Worm (Caenorhabditis elegans) whole organism, L1 larva: ENCODE results near the gene F26F4.8.
A peak's percentile ranks its signal among the peaks of the same experiment; 100 is the strongest.

Source experiments
- C04F5.9 ChIP-seq: sonication (generic microtip); optimal IDR thresholded peaks from 2 replicates; lab custom pipeline; 2016; ENCODE audit warnings: missing genetic modification characterization, missing compliant biosample characterization
- C34B4.2 ChIP-seq: sonication (generic microtip); optimal IDR thresholded peaks from 2 replicates; lab custom pipeline; 2017; ENCODE audit warnings: mild to moderate bottlenecking, missing genetic modification characterization, missing compliant biosample characterization
- aha-1 ChIP-seq: fragments of 150-350 bp; optimal IDR thresholded peaks from 2 replicates; lab custom pipeline; 2014; ENCODE audit warnings: missing biosample characterization, missing genetic modification characterization
- alr-1 ChIP-seq: fragments of 200-800 bp; sonication (Bioruptor generic); optimal IDR thresholded peaks from 2 replicates; lab custom pipeline; 2018; ENCODE audit warnings: borderline replicate concordance, mild to moderate bottlenecking, missing genetic modification characterization, missing compliant biosample characterization
- ama-1 ChIP-seq: fragments of 150-350 bp; optimal IDR thresholded peaks from 2 replicates; lab custom pipeline; 2014
- ceh-63 ChIP-seq: fragments of 200-800 bp; sonication (Bioruptor generic); optimal IDR thresholded peaks from 2 replicates; lab custom pipeline; 2018; ENCODE audit warnings: mild to moderate bottlenecking, missing genetic modification characterization, missing compliant biosample characterization
- ceh-82 ChIP-seq, 3 experiments: fragments of 150-350 bp in 1 of 3; sonication (generic microtip) in 2 of 3; optimal IDR thresholded peaks; 2 replicates each; lab custom pipeline; 2014 to 2017; ENCODE audit warnings: missing biosample characterization in 3 of 3, missing genetic modification characterization in 3 of 3
- ceh-88 ChIP-seq: fragments of 200-800 bp; sonication (Bioruptor generic); IDR thresholded peaks from 2 replicates; pipeline ENCODE4 v1.3.6; 2022; ENCODE audit warnings: missing genetic modification characterization, missing compliant biosample characterization
- ces-1 ChIP-seq: fragments of 150-350 bp; optimal IDR thresholded peaks from 2 replicates; lab custom pipeline; 2014; ENCODE audit warnings: missing biosample characterization, missing genetic modification reagents, missing genetic modification characterization
- dpl-1 ChIP-seq, 3 experiments: fragments of 150-350 bp in 2 of 3; sonication (generic microtip) in 1 of 3; optimal IDR thresholded peaks; 2 replicates each; lab custom pipeline; 2014 to 2017; ENCODE audit warnings: missing biosample characterization in 3 of 3, missing genetic modification characterization in 3 of 3, missing genetic modification reagents in 3 of 3
- efl-1 ChIP-seq, 4 experiments: fragments of 150-350 bp; optimal IDR thresholded peaks in 3 of 4; peaks in 1 of 4; 1 replicate in 1 of 4; 2 replicates in 3 of 4; lab custom pipeline; 2014; ENCODE audit warnings: missing biosample characterization in 2 of 4, missing genetic modification characterization in 2 of 4, missing genetic modification reagents in 2 of 4
- efl-3 ChIP-seq: fragments of 200-800 bp; sonication (Bioruptor generic); optimal IDR thresholded peaks from 2 replicates; lab custom pipeline; 2018; ENCODE audit warnings: mild to moderate bottlenecking, missing genetic modification characterization, missing compliant biosample characterization
- egl-13 ChIP-seq: sonication (generic microtip); optimal IDR thresholded peaks from 2 replicates; lab custom pipeline; 2016; ENCODE audit warnings: missing genotype, missing genetic modification reagents, missing genetic modification characterization, missing compliant biosample characterization
- egl-27 ChIP-seq, 2 experiments: fragments of 150-350 bp in 1 of 2; sonication (generic microtip); optimal IDR thresholded peaks; 3 replicates each; lab custom pipeline; 2017 to 2018; ENCODE audit warnings: missing biosample characterization in 2 of 2, missing genetic modification characterization in 2 of 2, missing genetic modification reagents in 2 of 2
- elt-2 ChIP-seq: sonication (generic microtip); optimal IDR thresholded peaks from 2 replicates; lab custom pipeline; 2016; ENCODE audit warnings: missing genetic modification characterization, mild to moderate bottlenecking, inconsistent platforms, missing compliant biosample characterization, missing genetic modification reagents
- elt-3 ChIP-seq, 6 experiments: fragments of 150-350 bp in 1 of 6; sonication (generic microtip); optimal IDR thresholded peaks; 2 replicates each; lab custom pipeline; 2017 to 2018; ENCODE audit warnings: missing biosample characterization in 6 of 6, missing genetic modification characterization in 6 of 6, inconsistent platforms in 1 of 6
- ets-5 ChIP-seq: fragments of 200-800 bp; sonication (Bioruptor generic); IDR thresholded peaks from 2 replicates; pipeline ENCODE4 v1.3.6; 2022; ENCODE audit warnings: missing genetic modification characterization, missing compliant biosample characterization
- fkh-10 ChIP-seq: sonication (generic microtip); optimal IDR thresholded peaks from 2 replicates; lab custom pipeline; 2017; ENCODE audit warnings: missing biosample characterization, missing genetic modification reagents, missing genetic modification characterization
- fkh-4 ChIP-seq: sonication (generic microtip); optimal IDR thresholded peaks from 2 replicates; lab custom pipeline; 2016; ENCODE audit warnings: missing compliant biosample characterization, missing genetic modification characterization, borderline replicate concordance
- fkh-8 ChIP-seq: sonication (generic microtip); optimal IDR thresholded peaks from 2 replicates; lab custom pipeline; 2016; ENCODE audit warnings: mild to moderate bottlenecking, missing genetic modification characterization, missing compliant biosample characterization
- fos-1 ChIP-seq: fragments of 150-350 bp; optimal IDR thresholded peaks from 2 replicates; lab custom pipeline; 2014; ENCODE audit warnings: missing biosample characterization, missing genetic modification characterization
- grh-1 ChIP-seq: fragments of 200-800 bp; sonication (Bioruptor generic); IDR thresholded peaks from 2 replicates; pipeline ENCODE4 v1.3.6; 2022; ENCODE audit warnings: missing genetic modification reagents, missing genetic modification characterization, missing compliant biosample characterization
- irx-1 ChIP-seq: sonication (generic microtip); optimal IDR thresholded peaks from 2 replicates; lab custom pipeline; 2016; ENCODE audit warnings: missing genetic modification characterization, missing compliant biosample characterization
- isw-1 ChIP-seq: fragments of 200-800 bp; sonication (Bioruptor generic); IDR thresholded peaks from 2 replicates; pipeline ENCODE4 v1.3.6; 2022; ENCODE audit warnings: missing genetic modification characterization, missing compliant biosample characterization
- lin-13 ChIP-seq: fragments of 150-350 bp; optimal IDR thresholded peaks from 2 replicates; lab custom pipeline; 2014; ENCODE audit warnings: missing biosample characterization, missing genetic modification reagents, missing genetic modification characterization
- lin-14 ChIP-seq: fragments of 200-800 bp; sonication (Bioruptor generic); optimal IDR thresholded peaks from 2 replicates; lab custom pipeline; 2018; ENCODE audit warnings: mild to moderate bottlenecking, missing genetic modification characterization, moderate library complexity, missing compliant biosample characterization
- lin-15B ChIP-seq: fragments of 150-350 bp; sonication (generic microtip); optimal IDR thresholded peaks from 3 replicates; lab custom pipeline; 2014; ENCODE audit warnings: missing biosample characterization, missing genetic modification characterization
- lir-3 ChIP-seq: sonication (generic microtip); optimal IDR thresholded peaks from 2 replicates; lab custom pipeline; 2016; ENCODE audit warnings: mild to moderate bottlenecking, missing genetic modification characterization, moderate library complexity, missing compliant biosample characterization; ENCODE audit not compliant: poor library complexity
- mab-9 ChIP-seq: fragments of 200-800 bp; sonication (Bioruptor generic); IDR thresholded peaks from 2 replicates; pipeline ENCODE4 v1.3.6; 2022; ENCODE audit warnings: missing genetic modification reagents, missing genetic modification characterization, missing compliant biosample characterization
- mdl-1 ChIP-seq, 2 experiments: fragments of 150-350 bp; optimal IDR thresholded peaks; 2 replicates each; lab custom pipeline; 2014 to 2017; ENCODE audit warnings: missing biosample characterization in 2 of 2, missing genetic modification characterization in 2 of 2, inconsistent platforms in 1 of 2
- mep-1 ChIP-seq: fragments of 150-350 bp; optimal IDR thresholded peaks from 2 replicates; lab custom pipeline; 2014; ENCODE audit warnings: missing biosample characterization, missing genetic modification characterization
- nhr-19 ChIP-seq: fragments of 200-800 bp; sonication (Bioruptor generic); conservative IDR thresholded peaks from 2 replicates; pipeline ENCODE4 v1.3.6; 2022; ENCODE audit warnings: missing genetic modification characterization, missing compliant biosample characterization
- nhr-237 ChIP-seq: fragments of 150-350 bp; optimal IDR thresholded peaks from 2 replicates; lab custom pipeline; 2014; ENCODE audit warnings: missing biosample characterization, missing genetic modification characterization
- nhr-71 ChIP-seq: sonication (generic microtip); optimal IDR thresholded peaks from 2 replicates; lab custom pipeline; 2016; ENCODE audit warnings: mild to moderate bottlenecking, missing genetic modification characterization, moderate library complexity, missing compliant biosample characterization
- nhr-77 ChIP-seq: fragments of 150-350 bp; optimal IDR thresholded peaks from 2 replicates; lab custom pipeline; 2014; ENCODE audit warnings: missing biosample characterization, missing genetic modification characterization
- nhr-85 ChIP-seq: sonication (generic microtip); peaks from one replicate; lab custom pipeline; 2016; ENCODE audit warnings: missing genetic modification characterization, inconsistent platforms, missing compliant biosample characterization
- pax-3 ChIP-seq: fragments of 200-800 bp; sonication (Bioruptor generic); optimal IDR thresholded peaks from 2 replicates; lab custom pipeline; 2018; ENCODE audit warnings: mild to moderate bottlenecking, missing genetic modification characterization, moderate library complexity, missing compliant biosample characterization
- sup-37 ChIP-seq: fragments of 200-800 bp; sonication (Bioruptor generic); optimal IDR thresholded peaks from 2 replicates; lab custom pipeline; 2018; ENCODE audit warnings: mild to moderate bottlenecking, missing genetic modification characterization, missing compliant biosample characterization
- tbx-2 ChIP-seq: sonication (generic microtip); optimal IDR thresholded peaks from 2 replicates; lab custom pipeline; 2016; ENCODE audit warnings: missing genetic modification characterization, missing compliant biosample characterization
- tlp-1 ChIP-seq: fragments of 150-350 bp; optimal IDR thresholded peaks from 2 replicates; lab custom pipeline; 2014; ENCODE audit warnings: missing biosample characterization, missing genetic modification characterization
- unc-130 ChIP-seq: fragments of 150-350 bp; optimal IDR thresholded peaks from 2 replicates; lab custom pipeline; 2017; ENCODE audit warnings: missing biosample characterization, missing genetic modification characterization, inconsistent platforms
- unc-30 ChIP-seq: sonication (generic microtip); optimal IDR thresholded peaks from 2 replicates; lab custom pipeline; 2017; ENCODE audit warnings: missing biosample characterization, missing genetic modification characterization
- unc-86 ChIP-seq: sonication (generic microtip); optimal IDR thresholded peaks from 2 replicates; lab custom pipeline; 2016; ENCODE audit warnings: missing genetic modification characterization, missing compliant biosample characterization
- unc-98 ChIP-seq: fragments of 200-800 bp; sonication (Bioruptor generic); IDR thresholded peaks from 2 replicates; pipeline ENCODE4 v1.3.6; 2022; ENCODE audit warnings: missing genetic modification characterization, missing compliant biosample characterization
- vab-15 ChIP-seq: sonication (generic microtip); optimal IDR thresholded peaks from 2 replicates; lab custom pipeline; 2017; ENCODE audit warnings: missing genotype, mild to moderate bottlenecking, missing genetic modification characterization, missing compliant biosample characterization
- xbp-1 ChIP-seq: sonication (generic microtip); optimal IDR thresholded peaks from 2 replicates; lab custom pipeline; 2016; ENCODE audit warnings: missing genetic modification characterization, missing compliant biosample characterization
- ztf-11 ChIP-seq, 2 experiments: sonication (generic microtip); optimal IDR thresholded peaks; 2 replicates each; lab custom pipeline; 2016 to 2017; ENCODE audit warnings: missing genetic modification characterization in 2 of 2, missing biosample characterization in 1 of 2, missing compliant biosample characterization in 1 of 2
- ztf-4 ChIP-seq: fragments of 150-350 bp; optimal IDR thresholded peaks from 2 replicates; lab custom pipeline; 2014; ENCODE audit warnings: missing biosample characterization, missing genetic modification characterization

Gene F26F4.8

DNA sequence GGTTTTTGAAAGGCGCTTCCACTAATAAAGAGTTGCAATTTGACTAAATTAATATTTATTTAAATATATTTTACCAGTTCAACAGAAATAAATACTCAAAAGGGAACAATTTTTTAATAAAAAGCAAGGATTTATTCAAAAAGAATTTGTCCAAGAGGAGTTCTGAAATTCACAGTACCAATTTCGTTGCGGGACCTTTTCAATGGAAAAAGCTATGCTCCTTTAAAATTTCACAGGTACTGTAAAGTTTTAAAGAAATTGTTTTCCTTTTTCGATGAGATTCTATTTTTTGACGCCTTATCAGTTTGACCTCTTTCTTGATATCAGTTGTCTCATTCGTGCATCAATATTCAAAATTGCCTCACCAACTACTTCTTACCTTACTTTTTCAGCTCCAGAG is 5.0 kb downstream of the F26F4.8 start, which contains the start of gene tag-340:
Gene tag-340, plus strand, starts transcription at position 249 of the 400 bp plus-strand sequence.
- TF ChIP-seq egl-13 (tag; lab: Kevin White, UChicago) (no peak), lin-13 (GFP tag; lab: Kevin White, UChicago) (no peak), efl-1 (optimal IDR thresholded peaks at IDR 0.05; lab: Kevin White, UChicago) (no peak), efl-1 (GFP tag; optimal IDR thresholded peaks at IDR 0.05 in 1 of 2; lab: Kevin White, UChicago) (peak in 1 of 2 experiments; percentile 20)

DNA sequence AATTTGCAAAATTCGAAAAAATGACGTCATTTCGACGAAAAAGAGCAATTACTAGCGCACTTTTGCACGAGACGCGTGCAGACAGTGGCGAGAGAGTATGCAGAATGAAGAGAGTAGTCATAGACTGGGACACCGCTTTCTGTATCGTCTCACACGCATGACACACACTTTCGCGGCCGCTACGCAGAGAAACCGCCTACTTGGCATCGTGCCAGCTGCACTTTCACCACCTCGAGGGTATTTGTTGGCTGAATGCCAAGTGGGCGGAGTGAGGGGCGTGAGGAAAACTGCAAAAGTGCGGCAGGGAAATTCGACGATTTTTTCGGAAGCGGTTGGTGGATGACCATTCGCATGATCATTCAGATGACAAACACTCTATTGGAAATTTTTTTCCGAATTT is 5.5 kb downstream of the F26F4.8 start:
- TF ChIP-seq pax-3 (peak; percentile 100), lin-15B (tag; lab: Kevin White, UChicago) (peak; percentile 94), mdl-1 (tag; optimal IDR thresholded peaks at IDR 0.05; lab: Kevin White, UChicago) (peak; percentile 45 to 99), nhr-77 (tag; lab: Kevin White, UChicago) (peak; percentile 99), ceh-88 (GFP tag; lab: Robert Waterston, UW) (peak; percentile 99), lir-3 (tag; lab: Kevin White, UChicago) (peak; percentile 98), elt-2 (tag; lab: Kevin White, UChicago) (peak; percentile 99), mep-1 (peak; percentile 96), fkh-8 (peak; percentile 100), isw-1 (peak; percentile 98), unc-130 (tag; lab: Kevin White, UChicago) (peak; percentile 97), efl-3 (GFP tag; lab: Kevin White, UChicago) (peak; percentile 95), ces-1 (GFP tag; lab: Kevin White, UChicago) (peak; percentile 69), xbp-1 (peak; percentile 99), sup-37 (GFP tag; lab: Kevin White, UChicago) (peak; percentile 100), unc-98 (GFP tag; lab: Robert Waterston, UW) (peak; percentile 80), nhr-85 (tag; lab: Kevin White, UChicago) (peak; percentile 100), tbx-2 (peak; percentile 100), vab-15 (peak; percentile 98), lin-14 (peak; percentile 100), nhr-71 (peak; percentile 100), fos-1 (peak; percentile 97), aha-1 (tag; lab: Kevin White, UChicago) (peak; percentile 95), elt-3 (tag; optimal IDR thresholded peaks at IDR 0.05; lab: Kevin White, UChicago) (peak in 5 of 6 experiments; percentile 68 to 98 (median 97)), ceh-63 (GFP tag; lab: Kevin White, UChicago) (peak; percentile 92), ets-5 (GFP tag; lab: Robert Waterston, UW) (no peak), ztf-11 (tag; optimal IDR thresholded peaks at IDR 0.05; lab: Kevin White, UChicago) (peak in 1 of 2 experiments; percentile 99), nhr-19 (GFP tag; lab: Robert Waterston, UW) (peak; percentile 100), ztf-4 (peak; percentile 99), mab-9 (GFP tag; lab: Robert Waterston, UW) (peak; percentile 98), egl-13 (tag; lab: Kevin White, UChicago) (peak; percentile 100), fkh-10 (peak; percentile 99), unc-86 (tag; lab: Kevin White, UChicago) (peak; percentile 100), egl-27 (tag; optimal IDR thresholded peaks at IDR 0.05; lab: Kevin White, UChicago) (peak; percentile 83 to 96), unc-30 (no peak), grh-1 (GFP tag; lab: Robert Waterston, UW) (peak; percentile 99), C04F5.9 (tag; lab: Kevin White, UChicago) (peak; percentile 97), alr-1 (tag; lab: Kevin White, UChicago) (no peak), C34B4.2 (tag; lab: Kevin White, UChicago) (peak; percentile 91), ama-1 (no peak), ceh-82 (tag; optimal IDR thresholded peaks at IDR 0.05; lab: Kevin White, UChicago) (peak; percentile 95 to 98 (median 97)), efl-1 (optimal IDR thresholded peaks at IDR 0.05; lab: Kevin White, UChicago) (peak; percentile 96 to 97), efl-1 (GFP tag; optimal IDR thresholded peaks at IDR 0.05 in 1 of 2; lab: Kevin White, UChicago) (peak; percentile 85 to 99), irx-1 (tag; lab: Kevin White, UChicago) (peak; percentile 98), dpl-1 (GFP tag; optimal IDR thresholded peaks at IDR 0.05; lab: Kevin White, UChicago) (peak; percentile 89 to 91 (median 89)), tlp-1 (no peak), fkh-4 (tag; lab: Kevin White, UChicago) (peak; percentile 93), nhr-237 (peak; percentile 95)
